Worm (Caenorhabditis elegans): ENCODE results near the gene ins-4.

ins-4 gene

ce11 chrII:5988224-5988623 is 7.9 kb upstream of the ins-4 start, which contains the start of gene ins-2:
Gene ins-2, plus strand, starts transcription at chrII:5988524.
- TF ChIP-seq ttx-3 (tag; optimal IDR thresholded peaks at IDR 0.05) (no peak), gmeb-2 (tag; optimal IDR thresholded peaks at IDR 0.05) (no peak), elt-2 (tag; optimal IDR thresholded peaks at IDR 0.05) (no peak), che-1 (tag; optimal IDR thresholded peaks at IDR 0.05) (no peak), ceh-24 (tag; optimal IDR thresholded peaks at IDR 0.05) (no peak), ceh-34 (tag; optimal IDR thresholded peaks at IDR 0.05) (no peak), eyg-1 (tag; optimal IDR thresholded peaks at IDR 0.05) (no peak), sox-4 (tag; optimal IDR thresholded peaks at IDR 0.05) (no peak), ceh-19 (GFP tag; optimal IDR thresholded peaks at IDR 0.05) (no peak), unc-55 (GFP tag; optimal IDR thresholded peaks at IDR 0.05) (no peak), ceh-48 (tag; optimal IDR thresholded peaks at IDR 0.05) (no peak), pat-9 (tag; optimal IDR thresholded peaks at IDR 0.05) (no peak), nhr-232 (tag; optimal IDR thresholded peaks at IDR 0.05) (no peak)

- no peak for TF ChIP-seq pat-9 (tag; optimal IDR thresholded peaks at IDR 0.05)
- no peak for TF ChIP-seq ceh-30 (tag; optimal IDR thresholded peaks at IDR 0.05)
- no peak for TF ChIP-seq hlh-15 (tag; optimal IDR thresholded peaks at IDR 0.05)
- no peak for TF ChIP-seq C08G9.2 (tag; optimal IDR thresholded peaks at IDR 0.05)
- TF ChIP-seq eyg-1 (tag; optimal IDR thresholded peaks at IDR 0.05), result no peak
- no peak for TF ChIP-seq hlh-6 (tag; optimal IDR thresholded peaks at IDR 0.05)
- no peak for TF ChIP-seq odd-2 (tag; optimal IDR thresholded peaks at IDR 0.05)
- TF ChIP-seq pax-1 (tag; optimal IDR thresholded peaks at IDR 0.05), result no peak
- TF ChIP-seq unc-86 (tag; optimal IDR thresholded peaks at IDR 0.05), result no peak
- TF ChIP-seq hlh-8 (tag; optimal IDR thresholded peaks at IDR 0.05), result no peak
- TF ChIP-seq ceh-31 (tag; optimal IDR thresholded peaks at IDR 0.05), result no peak
- no peak for TF ChIP-seq elt-2 (tag; optimal IDR thresholded peaks at IDR 0.05)
- no peak for TF ChIP-seq elt-4 (tag; optimal IDR thresholded peaks at IDR 0.05)
- TF ChIP-seq ttx-3 (tag; optimal IDR thresholded peaks at IDR 0.05), result no peak
- TF ChIP-seq zip-5 (tag; optimal IDR thresholded peaks at IDR 0.05), result no peak
- TF ChIP-seq ceh-45 (GFP tag; IDR thresholded peaks at IDR 0.05), result no peak
- no peak for TF ChIP-seq ceh-48 (tag; optimal IDR thresholded peaks at IDR 0.05)
- no peak for TF ChIP-seq ceh-19 (GFP tag; optimal IDR thresholded peaks at IDR 0.05)
- no peak for TF ChIP-seq T23F11.4 (GFP tag; optimal IDR thresholded peaks at IDR 0.05)
- no peak for TF ChIP-seq rnt-1 (tag; optimal IDR thresholded peaks at IDR 0.05)
Observed at ce11 chrII:5990668-5991067, 5.5 kb upstream of the ins-4 start, which contains the start of gene ins-3. Gene ins-3, minus strand, starts transcription at chrII:5990768.

ce11 chrII:5997257-5997656 is 1.1 kb downstream of the ins-4 start, which contains the start of gene ins-5:
Gene ins-5, plus strand, starts transcription at chrII:5997557.
- TF ChIP-seq dve-1 (tag; optimal IDR thresholded peaks at IDR 0.05), result no peak
- TF ChIP-seq unc-3 (GFP tag; conservative IDR thresholded peaks at IDR 0.05), result no peak
- TF ChIP-seq unc-3 (tag; optimal IDR thresholded peaks at IDR 0.05), result no peak
- TF ChIP-seq rnt-1 (tag; optimal IDR thresholded peaks at IDR 0.05), result no peak
- no peak for TF ChIP-seq sox-2 (GFP tag; IDR thresholded peaks at IDR 0.05)
- no peak for TF ChIP-seq ceh-22 (tag; optimal IDR thresholded peaks at IDR 0.05)
- TF ChIP-seq lim-6 (tag; optimal IDR thresholded peaks at IDR 0.05), result no peak
- TF ChIP-seq fax-1 (tag; optimal IDR thresholded peaks at IDR 0.05), result no peak
- no peak for TF ChIP-seq hlh-8 (tag; optimal IDR thresholded peaks at IDR 0.05)
- TF ChIP-seq fkh-10 (GFP tag; optimal IDR thresholded peaks at IDR 0.05), result no peak
- TF ChIP-seq ceh-45 (GFP tag; IDR thresholded peaks at IDR 0.05), result no peak
- TF ChIP-seq ceh-48 (tag; optimal IDR thresholded peaks at IDR 0.05), result no peak
- no peak for TF ChIP-seq ceh-9 (tag; optimal IDR thresholded peaks at IDR 0.05)
- no peak for TF ChIP-seq hlh-15 (tag; optimal IDR thresholded peaks at IDR 0.05)
- TF ChIP-seq nfya-1 (tag; optimal IDR thresholded peaks at IDR 0.05), result no peak

- no peak for TF ChIP-seq unc-42 (tag; optimal IDR thresholded peaks at IDR 0.05)
- TF ChIP-seq pax-1 (tag; optimal IDR thresholded peaks at IDR 0.05), result no peak
- no peak for TF ChIP-seq sox-4 (tag; optimal IDR thresholded peaks at IDR 0.05)
- TF ChIP-seq hlh-6 (tag; optimal IDR thresholded peaks at IDR 0.05), result no peak
- TF ChIP-seq ceh-45 (GFP tag; IDR thresholded peaks at IDR 0.05), result no peak
- TF ChIP-seq pha-2 (tag; optimal IDR thresholded peaks at IDR 0.05), result no peak
- TF ChIP-seq pqm-1 (tag; optimal IDR thresholded peaks at IDR 0.05), result no peak
- no peak for TF ChIP-seq ceh-19 (GFP tag; optimal IDR thresholded peaks at IDR 0.05)
- no peak for TF ChIP-seq C08G9.2 (tag; optimal IDR thresholded peaks at IDR 0.05)
- TF ChIP-seq mec-3 (tag; optimal IDR thresholded peaks at IDR 0.05; ENCODE audit: borderline replicate concordance), result no peak
Observed at ce11 chrII:6000136-6000535, 4.0 kb downstream of the ins-4 start, which contains the start of gene ins-6. Gene ins-6, plus strand, starts transcription at chrII:6000436.

All from whole organism, late embryonic.